Fruit fly (Drosophila melanogaster): ENCODE results near the gene CG14143.

CG14143 gene

DNA sequence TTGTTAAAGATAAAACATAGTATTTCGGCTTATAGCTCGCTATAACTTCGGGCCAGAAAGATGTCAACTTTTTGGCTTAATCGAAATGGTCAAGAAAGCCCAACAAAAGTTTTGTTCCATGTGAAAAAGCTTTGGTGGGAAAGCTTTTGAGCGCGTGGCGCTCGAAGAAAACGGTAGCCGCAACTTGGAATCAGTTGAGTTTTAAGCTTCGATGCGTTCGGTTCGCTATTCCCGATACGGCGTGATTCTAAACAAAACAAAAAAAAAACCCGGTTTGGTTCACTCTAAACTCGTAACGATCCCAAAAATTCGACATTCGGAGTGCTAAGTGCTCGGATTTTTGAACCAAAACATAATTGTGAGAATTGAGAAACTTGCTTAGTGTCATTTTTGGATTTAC lies 1.1 kb downstream of the CG14143 start, which contains the start of gene IRSp53 (continued):
- TF ChIP-seq zen2 (GFP tag; IDR thresholded peaks at IDR 0.05; ENCODE audit: partially characterized antibody) (no peak), ara (GFP tag; IDR thresholded peaks at IDR 0.05) (no peak), CG13287 (GFP tag; IDR thresholded peaks at IDR 0.05; ENCODE audit: partially characterized antibody) (peak; percentile 31; the same call in 1 of the 2 replicates), sob (GFP tag; IDR thresholded peaks at IDR 0.05) (no peak), slou (GFP tag; optimal IDR thresholded peaks at IDR 0.05) (no peak), CG8290 (GFP tag; optimal IDR thresholded peaks at IDR 0.05) (no peak), CG8290 (tag; optimal IDR thresholded peaks at IDR 0.05) (no peak), CG2678 (tag; optimal IDR thresholded peaks at IDR 0.05) (no peak), CG3407 (GFP tag; optimal IDR thresholded peaks at IDR 0.05) (no peak), CG7987 (GFP tag; optimal IDR thresholded peaks at IDR 0.05) (peak; percentile 1), CG34224 (GFP tag; IDR thresholded peaks at IDR 0.05; ENCODE audit: partially characterized antibody) (no peak), pita (GFP tag; optimal IDR thresholded peaks at IDR 0.05) (no peak), CG15073 (GFP tag; optimal IDR thresholded peaks at IDR 0.05) (no peak), CG6689 (GFP tag; IDR thresholded peaks at IDR 0.05) (no peak), CG8388 (GFP tag; optimal IDR thresholded peaks at IDR 0.05) (no peak), Sox100B (GFP tag; optimal IDR thresholded peaks at IDR 0.05) (no peak), so (GFP tag; IDR thresholded peaks at IDR 0.05) (no peak), CG6683 (GFP tag; optimal IDR thresholded peaks at IDR 0.05) (no peak), Ravus (GFP tag; IDR thresholded peaks at IDR 0.05) (no peak), H15 (GFP tag; IDR thresholded peaks at IDR 0.05) (no peak), ind (GFP tag; optimal IDR thresholded peaks at IDR 0.05) (no peak), CG7357 (GFP tag; IDR thresholded peaks at IDR 0.05) (no peak), chn (GFP tag; optimal IDR thresholded peaks at IDR 0.05) (no peak), insv (GFP tag; optimal IDR thresholded peaks at IDR 0.05) (no peak), CG11093 (GFP tag; IDR thresholded peaks at IDR 0.05) (no peak), wor (GFP tag; IDR thresholded peaks at IDR 0.05) (no peak), ERR (GFP tag; optimal IDR thresholded peaks at IDR 0.05) (no peak), CG7372 (GFP tag; IDR thresholded peaks at IDR 0.05) (no peak), Side (GFP tag; optimal IDR thresholded peaks at IDR 0.05) (no peak), caup (GFP tag; optimal IDR thresholded peaks at IDR 0.05; ENCODE audit: severe bottlenecking) (peak; percentile 11), Sox102F (GFP tag; optimal IDR thresholded peaks at IDR 0.05) (no peak), cg (GFP tag; optimal IDR thresholded peaks at IDR 0.05) (no peak), CG30431 (GFP tag; optimal IDR thresholded peaks at IDR 0.05) (no peak), CG42726 (GFP tag; IDR thresholded peaks at IDR 0.05; ENCODE audit: partially characterized antibody) (no peak), pfk (GFP tag; optimal IDR thresholded peaks at IDR 0.05) (no peak), CG12769 (tag; optimal IDR thresholded peaks at IDR 0.05) (no peak), HLH3B (GFP tag; IDR thresholded peaks at IDR 0.05) (no peak), gem (tag; optimal IDR thresholded peaks at IDR 0.05) (no peak)

DNA sequence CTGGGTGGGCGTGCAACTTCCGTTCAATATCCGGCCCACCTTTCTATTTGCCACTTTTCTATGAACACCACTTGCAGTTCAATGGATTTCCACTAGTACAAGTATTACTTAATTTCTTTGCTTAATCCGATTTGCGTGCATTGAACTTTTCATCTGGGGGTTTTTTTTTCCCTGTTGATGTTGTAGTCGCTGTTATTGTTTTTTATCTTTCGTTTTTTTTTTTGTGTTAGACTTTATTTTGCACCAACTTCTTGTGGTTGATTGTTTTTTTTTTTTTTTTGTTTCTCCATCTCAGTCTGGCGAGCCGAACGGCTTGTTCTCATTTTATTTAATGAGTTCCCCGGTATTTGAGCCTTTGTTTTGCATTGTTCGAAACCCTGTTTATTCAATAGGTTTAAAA lies 1.6 kb downstream of the CG14143 start:
- TF ChIP-seq eve (GFP tag; optimal IDR thresholded peaks at IDR 0.05) (peak in 1 of 2 experiments; percentile 62), zf30C (GFP tag; optimal IDR thresholded peaks at IDR 0.05) (no peak), bsh (GFP tag; optimal IDR thresholded peaks at IDR 0.05) (peak in 1 of 2 experiments; percentile 2), Dll (GFP tag; IDR thresholded peaks at IDR 0.05; ENCODE audit: partially characterized antibody) (no peak), wor (GFP tag; IDR thresholded peaks at IDR 0.05) (no peak)

All from whole organism, embryonic.